Worm (Caenorhabditis elegans): Measurements from ENCODE around the gene Y73C8C.8.

The Y73C8C.8 gene

ce11 chrV:3113751-3114150 is at the start of gene Y73C8C.8:
TSS of gene Y73C8C.8 (minus strand) at chrV:3113851.
- no peak for TF ChIP-seq somi-1 (GFP tag; optimal IDR thresholded peaks at IDR 0.05)
- TF ChIP-seq rpc-1 (optimal IDR thresholded peaks at IDR 0.05) = no peak
- no peak for TF ChIP-seq rpc-1 (tag; optimal IDR thresholded peaks at IDR 0.05)
- no peak for TF ChIP-seq madf-3 (GFP tag; IDR thresholded peaks at IDR 0.05)
- no peak for TF ChIP-seq tbp1 (GFP tag; optimal IDR thresholded peaks at IDR 0.05)
- TF ChIP-seq cebp-1 (GFP tag; IDR thresholded peaks at IDR 0.05) = no peak
- TF ChIP-seq cebp-1 (tag; optimal IDR thresholded peaks at IDR 0.05) = no peak
- TF ChIP-seq B0261.1 (tag; optimal IDR thresholded peaks at IDR 0.05) = no peak
- no peak for TF ChIP-seq F22D6.2 (tag; optimal IDR thresholded peaks at IDR 0.05)
- TF ChIP-seq die-1 (tag; optimal IDR thresholded peaks at IDR 0.05) = no peak
- no peak for TF ChIP-seq B0035.1 (tag; optimal IDR thresholded peaks at IDR 0.05)
- no peak for TF ChIP-seq fkh-3 (tag; optimal IDR thresholded peaks at IDR 0.05)
- no peak for TF ChIP-seq cebp-2 (GFP tag; IDR thresholded peaks at IDR 0.05)
- no peak for TF ChIP-seq nfya-1 (tag; optimal IDR thresholded peaks at IDR 0.05; ENCODE audit: borderline replicate concordance, insufficient read depth)
- TF ChIP-seq Y67H2A.10 (GFP tag; conservative IDR thresholded peaks at IDR 0.05) = no peak
- no peak for TF ChIP-seq snpc-1.1 (tag; optimal IDR thresholded peaks at IDR 0.05; ENCODE audit: insufficient read depth)
- TF ChIP-seq F39B2.1 (GFP tag; IDR thresholded peaks at IDR 0.05) = no peak
- no peak for TF ChIP-seq attf-6 (GFP tag; IDR thresholded peaks at IDR 0.05)

- no peak for TF ChIP-seq F23B12.7 (tag; optimal IDR thresholded peaks at IDR 0.05; ENCODE audit: insufficient read depth)
- TF ChIP-seq madf-6 (GFP tag; IDR thresholded peaks at IDR 0.05) = peak; percentile 56; the same call in 1 of the 2 replicates
- TF ChIP-seq hsf-1 (GFP tag; IDR thresholded peaks at IDR 0.05) = peak; percentile 49; the same call in 1 of the 2 replicates
- TF ChIP-seq F49E8.2 (tag; optimal IDR thresholded peaks at IDR 0.05; ENCODE audit: insufficient read depth) = no peak
- no peak for TF ChIP-seq cebp-2 (GFP tag; IDR thresholded peaks at IDR 0.05)
- 0 out of 2 replicates have a peak, but pooled peaks have one; percentile 18 for TF ChIP-seq aptf-2 (GFP tag; conservative IDR thresholded peaks at IDR 0.05)
- TF ChIP-seq tlf-1 (GFP tag; optimal IDR thresholded peaks at IDR 0.05) = no peak
- TF ChIP-seq snpc-4 (GFP tag; optimal IDR thresholded peaks at IDR 0.05) = peak; percentile 69
- peak in 1 of 4 experiments; percentile 59 for TF ChIP-seq snpc-4 (tag; optimal IDR thresholded peaks at IDR 0.05)
- TF ChIP-seq B0336.3 (GFP tag; IDR thresholded peaks at IDR 0.05) = no peak
- TF ChIP-seq nhr-179 (tag; optimal IDR thresholded peaks at IDR 0.05) = no peak
- TF ChIP-seq dox-1 (GFP tag; IDR thresholded peaks at IDR 0.05) = peak; percentile 59; the same call in 1 of the 2 replicates
- peak; percentile 9 for TF ChIP-seq dpl-1 (GFP tag; optimal IDR thresholded peaks at IDR 0.05)
- no peak for TF ChIP-seq ztf-22 (GFP tag; optimal IDR thresholded peaks at IDR 0.05)
- peak; percentile 40 for TF ChIP-seq lsl-1 (GFP tag; optimal IDR thresholded peaks at IDR 0.05)
- TF ChIP-seq let-607 (tag; optimal IDR thresholded peaks at IDR 0.05) = no peak
- no peak for TF ChIP-seq akir-1 (GFP tag; optimal IDR thresholded peaks at IDR 0.05)
- peak; percentile 56 for TF ChIP-seq chd-7 (tag; optimal IDR thresholded peaks at IDR 0.05)
- no peak for TF ChIP-seq lir-1 (GFP tag; conservative IDR thresholded peaks at IDR 0.05)
- TF ChIP-seq fkh-3 (tag; optimal IDR thresholded peaks at IDR 0.05) = no peak
- 0 out of 2 replicates have a peak, but pooled peaks have one; percentile 23 for TF ChIP-seq egl-44 (GFP tag; IDR thresholded peaks at IDR 0.05)
- 0 out of 2 replicates have a peak, but pooled peaks have one; percentile 41 for TF ChIP-seq hmg-1.2 (GFP tag; IDR thresholded peaks at IDR 0.05)
- peak; percentile 73 for TF ChIP-seq die-1 (tag; optimal IDR thresholded peaks at IDR 0.05)
- 0 out of 2 replicates have a peak, but pooled peaks have one; percentile 58 for TF ChIP-seq bed-1 (GFP tag; IDR thresholded peaks at IDR 0.05)
- peak; percentile 30 for TF ChIP-seq ztf-18 (tag; optimal IDR thresholded peaks at IDR 0.05)
- peak; percentile 62; the same call in 1 of the 2 replicates for TF ChIP-seq nfyb-1 (GFP tag; IDR thresholded peaks at IDR 0.05)
- TF ChIP-seq rcor-1 (GFP tag; IDR thresholded peaks at IDR 0.05) = peak; percentile 66
- no peak for TF ChIP-seq snpc-1.1 (tag; optimal IDR thresholded peaks at IDR 0.05; ENCODE audit: insufficient read depth)
- TF ChIP-seq zim-3 (tag; optimal IDR thresholded peaks at IDR 0.05) = peak; percentile 22
- no peak for TF ChIP-seq ztf-25 (GFP tag; IDR thresholded peaks at IDR 0.05)
- TF ChIP-seq sea-2 (GFP tag; IDR thresholded peaks at IDR 0.05) = no peak
- TF ChIP-seq lsy-27 (tag; optimal IDR thresholded peaks at IDR 0.05; ENCODE audit: borderline replicate concordance, insufficient read depth) = no peak
- TF ChIP-seq hmg-20 (GFP tag; IDR thresholded peaks at IDR 0.05) = 0 out of 2 replicates have a peak, but pooled peaks have one; percentile 6
Measured at ce11 chrV:3163143-3163542, 49.5 kb upstream of the Y73C8C.8 start.

All from whole organism, young adult.